Worm (Caenorhabditis elegans) whole organism, mixed stage, embryonic: ENCODE data around the gene grd-7.

Experiments
- M03D4.4 ChIP-seq: sonication (generic microtip); optimal IDR thresholded peaks from 2 replicates; lab custom pipeline; 2017; ENCODE audit warnings: mild to moderate bottlenecking, missing genetic modification characterization, missing compliant biosample characterization
- bed-3 ChIP-seq: fragments of 200-800 bp; sonication (Bioruptor generic); optimal IDR thresholded peaks from 3 replicates; lab custom pipeline; 2018; ENCODE audit warnings: mild to moderate bottlenecking, missing genetic modification characterization, moderate library complexity, missing compliant biosample characterization
- blmp-1 ChIP-seq: fragments of 150-350 bp; optimal IDR thresholded peaks from 2 replicates; lab custom pipeline; 2014; ENCODE audit warnings: missing biosample characterization, missing genetic modification characterization
- ceh-39 ChIP-seq: fragments of 150-350 bp; optimal IDR thresholded peaks from 2 replicates; lab custom pipeline; 2014; ENCODE audit warnings: missing biosample characterization, missing genetic modification characterization
- ceh-43 ChIP-seq: fragments of 200-800 bp; sonication (Bioruptor generic); optimal IDR thresholded peaks from 2 replicates; lab custom pipeline; 2018; ENCODE audit warnings: mild to moderate bottlenecking, missing genetic modification characterization, moderate library complexity, missing compliant biosample characterization
- ceh-83 ChIP-seq: fragments of 200-800 bp; sonication (Bioruptor generic); optimal IDR thresholded peaks from 2 replicates; lab custom pipeline; 2018; ENCODE audit warnings: mild to moderate bottlenecking, missing genetic modification characterization, missing compliant biosample characterization
- ces-1 ChIP-seq: fragments of 150-350 bp; optimal IDR thresholded peaks from 2 replicates; lab custom pipeline; 2014; ENCODE audit warnings: missing biosample characterization, missing genetic modification reagents, missing genetic modification characterization
- drap-1 ChIP-seq: fragments of 200-800 bp; sonication (Bioruptor generic); optimal IDR thresholded peaks from 3 replicates; lab custom pipeline; 2018; ENCODE audit warnings: mild to moderate bottlenecking, missing genetic modification characterization, missing compliant biosample characterization
- elt-1 ChIP-seq: sonication (generic microtip); optimal IDR thresholded peaks from 2 replicates; lab custom pipeline; 2017; ENCODE audit warnings: missing genetic modification characterization, mild to moderate bottlenecking, missing compliant biosample characterization, antibody characterized with exemption, moderate library complexity, borderline replicate concordance; ENCODE audit not compliant: insufficient read depth
- elt-3 ChIP-seq: fragments of 150-350 bp; optimal IDR thresholded peaks from 2 replicates; lab custom pipeline; 2014; ENCODE audit warnings: missing biosample characterization, missing genetic modification characterization
- flh-1 ChIP-seq: fragments of 200-800 bp; sonication (Bioruptor generic); optimal IDR thresholded peaks from 2 replicates; lab custom pipeline; 2018; ENCODE audit warnings: mild to moderate bottlenecking, missing genetic modification characterization, moderate library complexity, missing compliant biosample characterization
- ham-2 ChIP-seq: fragments of 200-800 bp; sonication (Bioruptor generic); optimal IDR thresholded peaks from 2 replicates; lab custom pipeline; 2018; ENCODE audit warnings: mild to moderate bottlenecking, missing genetic modification characterization, missing compliant biosample characterization
- hlh-1 ChIP-seq: fragments of 150-350 bp; optimal IDR thresholded peaks from 2 replicates; lab custom pipeline; 2014; ENCODE audit warnings: missing biosample characterization, missing genetic modification reagents, missing genetic modification characterization
- lin-13 ChIP-seq: fragments of 150-350 bp; optimal IDR thresholded peaks from 2 replicates; lab custom pipeline; 2014; ENCODE audit warnings: missing biosample characterization, missing genetic modification characterization
- lin-32 ChIP-seq: fragments of 200-800 bp; sonication (Bioruptor generic); optimal IDR thresholded peaks from 2 replicates; lab custom pipeline; 2018; ENCODE audit warnings: mild to moderate bottlenecking, missing genetic modification characterization, missing compliant biosample characterization
- lsy-2 ChIP-seq: fragments of 150-350 bp; optimal IDR thresholded peaks from 2 replicates; lab custom pipeline; 2014; ENCODE audit warnings: missing biosample characterization, missing genetic modification characterization
- mab-5 ChIP-seq: fragments of 150-350 bp; optimal IDR thresholded peaks from 2 replicates; lab custom pipeline; 2014; ENCODE audit warnings: missing biosample characterization, missing genetic modification characterization
- mep-1 ChIP-seq: fragments of 150-350 bp; optimal IDR thresholded peaks from 2 replicates; lab custom pipeline; 2017; ENCODE audit warnings: missing biosample characterization, missing genetic modification reagents, missing genetic modification characterization, inconsistent platforms
- mls-2 ChIP-seq: sonication (generic microtip); optimal IDR thresholded peaks from 2 replicates; lab custom pipeline; 2016; ENCODE audit warnings: mild to moderate bottlenecking, missing genetic modification characterization, moderate library complexity, missing compliant biosample characterization
- nhr-12 ChIP-seq: fragments of 150-350 bp; optimal IDR thresholded peaks from 2 replicates; lab custom pipeline; 2014; ENCODE audit warnings: missing biosample characterization, missing genetic modification characterization
- nhr-237 ChIP-seq: fragments of 150-350 bp; optimal IDR thresholded peaks from 2 replicates; lab custom pipeline; 2014; ENCODE audit warnings: missing biosample characterization, missing genetic modification characterization
- nhr-28 ChIP-seq: fragments of 150-350 bp; optimal IDR thresholded peaks from 2 replicates; lab custom pipeline; 2014; ENCODE audit warnings: missing biosample characterization, missing genetic modification characterization
- nhr-76 ChIP-seq: sonication (generic microtip); optimal IDR thresholded peaks from 2 replicates; lab custom pipeline; 2017; ENCODE audit warnings: missing biosample characterization, missing genetic modification characterization
- pha-4 ChIP-seq: fragments of 150-350 bp; optimal IDR thresholded peaks from 2 replicates; lab custom pipeline; 2018; ENCODE audit warnings: missing biosample characterization, missing genetic modification reagents, missing genetic modification characterization
- sem-2 ChIP-seq: fragments of 200-800 bp; sonication (Bioruptor generic); optimal IDR thresholded peaks from 2 replicates; lab custom pipeline; 2018; ENCODE audit warnings: mild to moderate bottlenecking, missing genetic modification characterization, missing compliant biosample characterization
- snpc-4 ChIP-seq: fragments of 150-350 bp; optimal IDR thresholded peaks from 2 replicates; lab custom pipeline; 2014; ENCODE audit warnings: missing biosample characterization, missing genetic modification characterization
- sptf-1 ChIP-seq: sonication (generic microtip); optimal IDR thresholded peaks from 2 replicates; lab custom pipeline; 2017; ENCODE audit warnings: mild to moderate bottlenecking, missing genetic modification characterization, moderate library complexity, missing compliant biosample characterization
- unc-120 ChIP-seq: sonication (generic microtip); optimal IDR thresholded peaks from 2 replicates; lab custom pipeline; 2017; ENCODE audit warnings: missing genetic modification characterization, missing compliant biosample characterization; ENCODE audit not compliant: poor library complexity, severe bottlenecking
- unc-39 ChIP-seq: fragments of 150-350 bp; optimal IDR thresholded peaks from 2 replicates; lab custom pipeline; 2014; ENCODE audit warnings: missing biosample characterization, missing genetic modification characterization
- unc-62 ChIP-seq: fragments of 150-350 bp; optimal IDR thresholded peaks from 2 replicates; lab custom pipeline; 2014; ENCODE audit warnings: missing biosample characterization, missing genetic modification reagents, missing genetic modification characterization
- zip-8 ChIP-seq: fragments of 150-350 bp; optimal IDR thresholded peaks from 2 replicates; lab custom pipeline; 2014; ENCODE audit warnings: missing biosample characterization, missing genetic modification characterization
- ztf-11 ChIP-seq: fragments of 150-350 bp; optimal IDR thresholded peaks from 2 replicates; lab custom pipeline; 2014; ENCODE audit warnings: missing biosample characterization, missing genetic modification characterization

The grd-7 gene

DNA sequence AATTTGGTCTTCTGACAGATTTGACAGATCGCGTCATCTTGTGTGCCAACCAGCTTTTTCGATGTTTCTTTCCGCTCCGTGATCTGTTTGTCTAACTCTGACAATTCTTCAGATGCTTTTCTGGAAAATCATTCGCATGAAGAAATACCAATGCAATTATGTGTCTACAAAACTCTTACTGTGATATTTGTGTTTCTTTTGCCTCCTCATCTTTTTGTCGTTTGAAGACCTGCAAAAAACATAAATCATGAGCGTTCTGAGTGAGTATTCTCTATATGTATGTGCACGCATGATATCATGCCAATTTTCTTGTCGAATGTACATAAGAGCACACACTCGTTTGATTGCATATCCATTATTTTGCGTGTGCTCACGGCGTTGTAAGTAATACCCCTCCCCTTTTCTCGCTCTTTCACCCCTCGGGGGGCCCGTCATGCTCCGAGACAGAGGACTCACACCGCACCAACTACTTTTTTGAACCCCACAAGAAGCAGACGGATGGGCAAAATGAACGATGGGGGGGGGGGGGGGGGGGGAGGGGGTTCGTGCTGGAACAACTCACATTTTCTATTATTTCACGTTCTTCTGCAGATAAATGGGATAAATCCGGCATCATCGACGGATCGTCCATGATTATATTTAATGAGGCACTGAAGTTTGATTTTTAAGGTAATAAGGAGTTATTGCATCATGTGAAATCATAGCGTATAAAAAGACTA is 10.6 kb upstream of the grd-7 start, which contains the start of gene unc-10:
TSS of gene unc-10 (minus strand) at position 652 of the 719 bp plus-strand sequence.
- TF ChIP-seq ceh-83 (GFP tag; lab: Kevin White, UChicago) (no peak), M03D4.4 (tag; lab: Kevin White, UChicago) (peak; percentile 10)

DNA sequence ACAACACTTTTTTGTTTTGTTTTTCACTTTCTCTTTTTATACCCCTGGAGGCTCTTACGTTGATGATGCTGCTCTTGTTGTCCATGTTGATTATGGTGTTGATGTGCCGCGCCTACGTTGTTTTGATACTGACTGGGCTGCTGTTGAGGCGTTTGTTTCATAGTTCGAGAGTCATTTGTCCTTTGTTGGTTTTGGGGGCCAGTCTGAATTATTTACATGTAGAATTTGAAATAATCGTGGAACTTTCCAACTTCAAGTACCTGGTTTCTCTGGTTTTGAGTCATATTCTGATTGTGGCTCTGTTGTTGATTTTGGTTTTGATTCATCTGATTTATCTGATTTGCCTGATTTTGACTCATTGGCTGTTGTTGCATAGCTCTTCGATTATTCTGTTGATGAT is 8.8 kb upstream of the grd-7 start:
- TF ChIP-seq ceh-43 (GFP tag; lab: Kevin White, UChicago) (no peak), lin-13 (tag; lab: Kevin White, UChicago) (no peak), bed-3 (no peak), ztf-11 (no peak)
- TF ChIP-seq, all 35 proteins: peak for 0

DNA sequence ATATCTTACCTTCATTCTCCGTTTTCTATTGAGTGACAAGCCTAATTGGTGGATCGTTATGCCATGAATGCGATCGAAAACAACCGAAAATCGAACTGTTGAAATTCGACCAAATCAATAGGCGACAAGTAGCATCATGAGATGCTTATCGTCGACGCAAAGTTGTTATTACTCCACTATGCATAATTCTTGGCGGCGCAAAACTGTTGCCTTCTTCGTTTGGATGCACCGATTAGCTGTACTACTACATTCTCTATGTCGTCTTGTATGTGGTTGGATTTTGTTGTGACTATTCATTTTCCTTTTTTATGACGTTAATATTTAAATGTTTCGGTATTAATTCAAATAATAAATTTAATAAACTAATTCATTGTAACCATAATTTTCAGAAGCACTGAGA is 2.7 kb upstream of the grd-7 start, which contains the start of gene F46H5.11:
TSS of gene F46H5.11 (minus strand) at position 101 of the 400 bp plus-strand sequence.
- no peak for TF ChIP-seq mab-5 (tag; lab: Kevin White, UChicago)
- TF ChIP-seq hlh-1 (tag; lab: Kevin White, UChicago), result no peak
- TF ChIP-seq flh-1 (GFP tag; lab: Kevin White, UChicago), result no peak
- no peak for TF ChIP-seq nhr-237 (tag; lab: Kevin White, UChicago)
- no peak for TF ChIP-seq sem-2
- no peak for TF ChIP-seq unc-39 (tag; lab: Kevin White, UChicago)
- no peak for TF ChIP-seq snpc-4 (tag; lab: Kevin White, UChicago)
- TF ChIP-seq ceh-39 (tag; lab: Kevin White, UChicago), result no peak
- no peak for TF ChIP-seq lin-13 (tag; lab: Kevin White, UChicago)
- no peak for TF ChIP-seq nhr-12 (tag; lab: Kevin White, UChicago)
- no peak for TF ChIP-seq lsy-2 (tag; lab: Kevin White, UChicago)
- TF ChIP-seq mls-2 (tag; lab: Kevin White, UChicago), result no peak
- TF ChIP-seq mep-1 (tag; lab: Kevin White, UChicago), result no peak
- no peak for TF ChIP-seq pha-4 (tag; lab: Kevin White, UChicago)
- TF ChIP-seq drap-1 (GFP tag; lab: Kevin White, UChicago), result no peak
- no peak for TF ChIP-seq ceh-83 (GFP tag; lab: Kevin White, UChicago)
- TF ChIP-seq nhr-76 (tag; lab: Kevin White, UChicago), result no peak
- TF ChIP-seq elt-1 (tag; lab: Kevin White, UChicago), result no peak

- TF ChIP-seq mls-2 (tag; lab: Kevin White, UChicago) (peak; percentile 11), nhr-28 (tag; lab: Kevin White, UChicago) (no peak), drap-1 (GFP tag; lab: Kevin White, UChicago) (peak; percentile 20), lsy-2 (tag; lab: Kevin White, UChicago) (no peak), unc-39 (tag; lab: Kevin White, UChicago) (no peak), bed-3 (no peak), M03D4.4 (tag; lab: Kevin White, UChicago) (no peak)
Observed at ce11 chrX:7268965-7269364, 314 bp downstream of the grd-7 start.

DNA sequence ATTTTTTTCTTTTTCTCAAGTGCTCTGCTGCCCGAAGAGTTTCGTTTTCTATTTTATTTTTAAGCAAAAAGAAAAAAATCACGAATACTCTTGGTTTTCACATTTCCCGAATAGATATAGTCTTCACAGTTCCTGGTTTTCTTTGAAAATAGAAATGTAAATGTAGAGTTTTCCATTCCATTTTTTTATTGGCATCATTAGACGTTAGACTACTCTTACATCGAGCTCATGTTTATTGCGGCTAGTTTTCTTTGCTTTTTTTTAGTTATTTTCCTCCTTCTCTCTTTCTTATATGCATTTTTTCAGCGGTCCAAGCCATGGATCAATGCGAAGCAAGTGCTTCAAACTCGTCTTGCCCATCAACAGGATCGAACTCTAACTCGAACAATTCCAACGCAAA is 3.9 kb downstream of the grd-7 start, which contains the start of gene F46H5.2:
TSS of gene F46H5.2 (plus strand) at position 301 of the 400 bp plus-strand sequence.
- no peak for TF ChIP-seq ces-1

ce11 chrX:7264591-7265306 is 4.5 kb downstream of the grd-7 start:
- peak; percentile 61 for TF ChIP-seq M03D4.4 (tag; lab: Kevin White, UChicago)
- peak; percentile 31 for TF ChIP-seq elt-1 (tag; lab: Kevin White, UChicago)
- no peak for TF ChIP-seq mab-5 (tag; lab: Kevin White, UChicago)
- TF ChIP-seq unc-39 (tag; lab: Kevin White, UChicago), result peak; percentile 86
- TF ChIP-seq flh-1 (GFP tag; lab: Kevin White, UChicago), result no peak
- TF ChIP-seq lin-32 (GFP tag; lab: Kevin White, UChicago), result peak; percentile 54
- no peak for TF ChIP-seq blmp-1 (tag; lab: Kevin White, UChicago)
- no peak for TF ChIP-seq nhr-76 (tag; lab: Kevin White, UChicago)
- TF ChIP-seq bed-3, result no peak
- no peak for TF ChIP-seq lsy-2 (tag; lab: Kevin White, UChicago)
- peak; percentile 81 for TF ChIP-seq unc-120
- TF ChIP-seq sem-2, result no peak
- peak; percentile 67 for TF ChIP-seq drap-1 (GFP tag; lab: Kevin White, UChicago)
- TF ChIP-seq hlh-1 (tag; lab: Kevin White, UChicago), result peak; percentile 65
- TF ChIP-seq ham-2 (GFP tag; lab: Kevin White, UChicago), result peak; percentile 76
- peak; percentile 68 for TF ChIP-seq nhr-237 (tag; lab: Kevin White, UChicago)
- TF ChIP-seq ceh-39 (tag; lab: Kevin White, UChicago), result peak; percentile 3
- TF ChIP-seq nhr-12 (tag; lab: Kevin White, UChicago), result no peak
- peak; percentile 39 for TF ChIP-seq ces-1
- TF ChIP-seq ceh-43 (GFP tag; lab: Kevin White, UChicago), result peak; percentile 3
- peak; percentile 15 for TF ChIP-seq ceh-83 (GFP tag; lab: Kevin White, UChicago)
- TF ChIP-seq nhr-28 (tag; lab: Kevin White, UChicago), result no peak
- peak; percentile 77 for TF ChIP-seq lin-13 (tag; lab: Kevin White, UChicago)
- TF ChIP-seq ztf-11, result peak; percentile 73
- no peak for TF ChIP-seq elt-3 (tag; lab: Kevin White, UChicago)
- TF ChIP-seq unc-62, result peak; percentile 78
- TF ChIP-seq zip-8 (tag; lab: Kevin White, UChicago), result no peak
- peak; percentile 69 for TF ChIP-seq pha-4 (tag; lab: Kevin White, UChicago)
- no peak for TF ChIP-seq snpc-4 (tag; lab: Kevin White, UChicago)
- TF ChIP-seq sptf-1 (tag; lab: Kevin White, UChicago), result peak; percentile 72
- peak; percentile 74 for TF ChIP-seq mls-2 (tag; lab: Kevin White, UChicago)
